Worm (Caenorhabditis elegans) whole organism, L3 larva: ENCODE data around the gene srw-34.

Experiments used
- ZK546.5 ChIP-seq: sonication (generic microtip); optimal IDR thresholded peaks from 2 replicates; lab custom pipeline; 2017; ENCODE audit warnings: missing biosample characterization, missing genetic modification characterization
- aly-2 ChIP-seq: fragments of 150-350 bp; optimal IDR thresholded peaks from 2 replicates; lab custom pipeline; 2014; ENCODE audit warnings: missing biosample characterization, missing genetic modification characterization
- ama-1 ChIP-seq: fragments of 150-350 bp; optimal IDR thresholded peaks from 2 replicates; lab custom pipeline; 2018
- ceh-16 ChIP-seq: sonication (generic microtip); optimal IDR thresholded peaks from 2 replicates; lab custom pipeline; 2017; ENCODE audit warnings: missing biosample characterization, missing genetic modification characterization
- ceh-28 ChIP-seq: fragments of 150-350 bp; optimal IDR thresholded peaks from 2 replicates; lab custom pipeline; 2014; ENCODE audit warnings: missing biosample characterization, missing genetic modification reagents, missing genetic modification characterization
- daf-12 ChIP-seq: fragments of 150-350 bp; optimal IDR thresholded peaks from 2 replicates; lab custom pipeline; 2014; ENCODE audit warnings: missing biosample characterization, missing genetic modification reagents, missing genetic modification characterization
- egl-27 ChIP-seq: sonication (generic microtip); optimal IDR thresholded peaks from 4 replicates; lab custom pipeline; 2017; ENCODE audit warnings: missing biosample characterization, missing genetic modification reagents, missing genetic modification characterization
- egl-5 ChIP-seq: fragments of 150-350 bp; optimal IDR thresholded peaks from 2 replicates; lab custom pipeline; 2017; ENCODE audit warnings: missing biosample characterization, missing genetic modification reagents, missing genetic modification characterization, inconsistent platforms
- elt-2 ChIP-seq: sonication (generic microtip); optimal IDR thresholded peaks from 2 replicates; lab custom pipeline; 2016; ENCODE audit warnings: missing genetic modification reagents, mild to moderate bottlenecking, missing genetic modification characterization, missing compliant biosample characterization
- fkh-10 ChIP-seq: sonication (generic microtip); optimal IDR thresholded peaks from 2 replicates; lab custom pipeline; 2017; ENCODE audit warnings: missing biosample characterization, missing genetic modification reagents, missing genetic modification characterization
- fkh-2 ChIP-seq: fragments of 150-350 bp; optimal IDR thresholded peaks from 2 replicates; lab custom pipeline; 2014; ENCODE audit warnings: missing biosample characterization, missing genetic modification reagents, missing genetic modification characterization
- fos-1 ChIP-seq: fragments of 150-350 bp; optimal IDR thresholded peaks from 2 replicates; lab custom pipeline; 2014; ENCODE audit warnings: missing biosample characterization, missing genetic modification characterization
- hmg-11 ChIP-seq: sonication (generic microtip); optimal IDR thresholded peaks from 2 replicates; lab custom pipeline; 2016; ENCODE audit warnings: missing genetic modification characterization, missing compliant biosample characterization
- jun-1 ChIP-seq: fragments of 150-350 bp; optimal IDR thresholded peaks from 2 replicates; lab custom pipeline; 2014; ENCODE audit warnings: missing biosample characterization, missing genetic modification reagents, missing genetic modification characterization
- lin-15B ChIP-seq: fragments of 150-350 bp; optimal IDR thresholded peaks from 2 replicates; lab custom pipeline; 2014; ENCODE audit warnings: missing biosample characterization, missing genetic modification characterization
- lin-39 ChIP-seq: fragments of 150-350 bp; optimal IDR thresholded peaks from 2 replicates; lab custom pipeline; 2018; ENCODE audit warnings: missing biosample characterization, missing genetic modification reagents, missing genetic modification characterization
- lsy-12 ChIP-seq: sonication (generic microtip); optimal IDR thresholded peaks from 2 replicates; lab custom pipeline; 2016; ENCODE audit warnings: mild to moderate bottlenecking, missing genetic modification characterization, missing compliant biosample characterization
- mdl-1 ChIP-seq: fragments of 150-350 bp; optimal IDR thresholded peaks from 2 replicates; lab custom pipeline; 2014; ENCODE audit warnings: missing biosample characterization, missing genetic modification characterization
- nfya-1 ChIP-seq: sonication (generic microtip); optimal IDR thresholded peaks from 2 replicates; lab custom pipeline; 2017; ENCODE audit warnings: missing genetic modification characterization, mild to moderate bottlenecking, missing compliant biosample characterization, antibody characterized with exemption, moderate library complexity; ENCODE audit not compliant: insufficient read depth
- nhr-12 ChIP-seq: fragments of 150-350 bp; optimal IDR thresholded peaks from 2 replicates; lab custom pipeline; 2014; ENCODE audit warnings: missing biosample characterization, missing genetic modification characterization
- nhr-237 ChIP-seq: fragments of 150-350 bp; optimal IDR thresholded peaks from 2 replicates; lab custom pipeline; 2014; ENCODE audit warnings: missing biosample characterization, missing genetic modification characterization
- nhr-25 ChIP-seq: sonication (generic microtip); optimal IDR thresholded peaks from 2 replicates; lab custom pipeline; 2017; ENCODE audit warnings: missing biosample characterization, missing genetic modification characterization
- nhr-43 ChIP-seq: sonication (generic microtip); optimal IDR thresholded peaks from 2 replicates; lab custom pipeline; 2016; ENCODE audit warnings: mild to moderate bottlenecking, missing genetic modification characterization, missing compliant biosample characterization; ENCODE audit not compliant: poor library complexity, severe bottlenecking
- nhr-67 ChIP-seq: fragments of 150-350 bp; optimal IDR thresholded peaks from 2 replicates; lab custom pipeline; 2014; ENCODE audit warnings: missing biosample characterization, missing genetic modification characterization
- nhr-76 ChIP-seq: fragments of 150-350 bp; sonication (generic microtip); optimal IDR thresholded peaks from 5 replicates; lab custom pipeline; 2014; ENCODE audit warnings: missing biosample characterization, missing genetic modification characterization
- pha-4 ChIP-seq: fragments of 150-350 bp; optimal IDR thresholded peaks from 2 replicates; lab custom pipeline; 2014; ENCODE audit warnings: missing biosample characterization, missing genetic modification reagents, missing genetic modification characterization
- pqm-1 ChIP-seq: fragments of 150-350 bp; optimal IDR thresholded peaks from 2 replicates; lab custom pipeline; 2017; ENCODE audit warnings: missing biosample characterization, missing genetic modification characterization, inconsistent platforms
- skn-1 ChIP-seq: fragments of 150-350 bp; optimal IDR thresholded peaks from 2 replicates; lab custom pipeline; 2014; ENCODE audit warnings: missing biosample characterization, missing genetic modification characterization
- tbx-2 ChIP-seq: sonication (generic microtip); optimal IDR thresholded peaks from 2 replicates; lab custom pipeline; 2016; ENCODE audit warnings: mild to moderate bottlenecking, missing genetic modification characterization, missing compliant biosample characterization
- unc-39 ChIP-seq: sonication (generic microtip); optimal IDR thresholded peaks from 4 replicates; lab custom pipeline; 2017; ENCODE audit warnings: missing biosample characterization, missing genetic modification characterization
- zag-1 ChIP-seq: fragments of 150-350 bp; optimal IDR thresholded peaks from 2 replicates; lab custom pipeline; 2014; ENCODE audit warnings: missing biosample characterization, missing genetic modification characterization
- ztf-11 ChIP-seq: fragments of 150-350 bp; optimal IDR thresholded peaks from 2 replicates; lab custom pipeline; 2014; ENCODE audit warnings: missing biosample characterization, missing genetic modification characterization
- ztf-4 ChIP-seq: fragments of 150-350 bp; optimal IDR thresholded peaks from 2 replicates; lab custom pipeline; 2014; ENCODE audit warnings: missing biosample characterization, missing genetic modification characterization

Gene srw-34

DNA sequence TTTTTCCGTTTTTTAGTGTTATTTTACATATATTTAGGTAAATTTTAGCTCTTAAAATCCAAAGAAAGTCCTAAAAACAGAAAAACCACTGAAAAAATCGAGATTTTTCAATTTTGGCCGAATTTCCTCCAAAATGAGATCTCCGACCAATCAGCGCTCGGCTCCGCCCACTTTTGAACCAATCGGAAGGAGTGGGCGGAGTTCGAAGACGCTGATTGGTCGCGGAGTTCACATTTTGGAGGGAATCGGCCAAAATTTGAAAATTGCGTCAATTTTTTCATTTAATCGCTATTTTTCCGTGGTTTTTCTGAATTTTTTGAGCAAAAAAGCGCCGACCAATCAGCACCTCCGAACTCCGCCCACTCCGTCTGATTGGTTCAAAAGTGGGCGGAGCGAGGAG lies 18.5 kb upstream of the srw-34 start:
- peak; percentile 83 for TF ChIP-seq nfya-1 (tag; lab: Kevin White, UChicago)
- TF ChIP-seq skn-1 (tag; lab: Kevin White, UChicago) = no peak

ce11 chrV:16539666-16540065 lies 17.5 kb upstream of the srw-34 start:
- TF ChIP-seq lsy-12 (tag; lab: Kevin White, UChicago) (no peak), jun-1 (tag; lab: Kevin White, UChicago) (no peak), nfya-1 (tag; lab: Kevin White, UChicago) (peak; percentile 86)

- TF ChIP-seq nhr-67 (tag; lab: Kevin White, UChicago) = no peak
- TF ChIP-seq ceh-16 (tag; lab: Kevin White, UChicago) = no peak
- TF ChIP-seq skn-1 (tag; lab: Kevin White, UChicago) = no peak
- TF ChIP-seq ama-1 (lab: Kevin White, UChicago) = no peak
- TF ChIP-seq lin-15B (tag; lab: Kevin White, UChicago) = peak; percentile 73
- no peak for TF ChIP-seq unc-39 (tag; lab: Kevin White, UChicago)
- TF ChIP-seq zag-1 (tag; lab: Kevin White, UChicago) = no peak
- peak; percentile 83 for TF ChIP-seq nfya-1 (tag; lab: Kevin White, UChicago)
- TF ChIP-seq lin-39 (tag; lab: Kevin White, UChicago) = no peak
- TF ChIP-seq hmg-11 (tag; lab: Kevin White, UChicago) = no peak
- TF ChIP-seq elt-2 (tag; lab: Kevin White, UChicago) = peak; percentile 36
Measured at ce11 chrV:16537908-16538446, 15.8 kb upstream of the srw-34 start, which contains the start of gene Y32B12B.2. Gene Y32B12B.2 (plus strand): TSS chrV:16538396.

DNA sequence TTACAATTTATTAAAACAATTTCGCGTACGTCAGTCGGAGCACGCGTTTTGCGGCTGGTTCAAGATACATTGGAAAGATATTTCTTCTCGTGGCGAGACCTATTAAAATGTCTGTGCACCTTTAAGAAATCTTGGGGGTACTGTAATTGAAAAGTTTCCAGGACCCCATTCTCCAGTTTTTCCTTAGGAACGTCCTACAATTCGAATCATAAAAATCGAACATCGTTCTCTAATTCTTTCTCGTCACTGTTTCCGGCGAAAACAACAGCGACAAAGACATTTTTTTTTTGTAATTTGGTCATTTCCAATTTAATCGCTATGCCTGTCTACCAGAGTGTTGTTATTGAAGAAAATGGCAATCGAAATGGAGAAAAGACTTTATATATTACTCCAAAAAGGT lies 14.6 kb upstream of the srw-34 start, which contains the start of gene Y32B12B.1:
Gene Y32B12B.1 (plus strand): TSS at position 301 of the 400 bp plus-strand sequence.
- TF ChIP-seq ztf-4 (tag; lab: Kevin White, UChicago) (no peak), aly-2 (no peak), pqm-1 (no peak), nhr-67 (tag; lab: Kevin White, UChicago) (no peak), lin-39 (tag; lab: Kevin White, UChicago) (no peak), daf-12 (no peak), nhr-76 (tag; lab: Kevin White, UChicago) (no peak)

ce11 chrV:16535172-16535571 lies 13.0 kb upstream of the srw-34 start, which contains the start of gene Y32B12B.8:
Gene Y32B12B.8 (plus strand): TSS chrV:16535472.
- TF ChIP-seq nhr-67 (tag; lab: Kevin White, UChicago) (no peak), mdl-1 (tag; lab: Kevin White, UChicago) (no peak), pha-4 (no peak), ceh-28 (no peak), egl-5 (tag; lab: Kevin White, UChicago) (no peak), fkh-10 (GFP tag; lab: Kevin White, UChicago) (no peak), egl-27 (tag; lab: Kevin White, UChicago) (no peak), nhr-25 (tag; lab: Kevin White, UChicago) (no peak), tbx-2 (tag; lab: Kevin White, UChicago) (no peak), pqm-1 (no peak), lsy-12 (tag; lab: Kevin White, UChicago) (no peak), nhr-237 (tag; lab: Kevin White, UChicago) (no peak), jun-1 (tag; lab: Kevin White, UChicago) (no peak), fos-1 (no peak), nfya-1 (tag; lab: Kevin White, UChicago) (no peak), lin-39 (tag; lab: Kevin White, UChicago) (no peak), fkh-2 (tag; lab: Kevin White, UChicago) (no peak), nhr-43 (tag; lab: Kevin White, UChicago) (no peak), elt-2 (tag; lab: Kevin White, UChicago) (no peak)
- TF ChIP-seq, all 47 proteins: peak for 0

- TF ChIP-seq nfya-1 (tag; lab: Kevin White, UChicago) = no peak
- no peak for TF ChIP-seq ZK546.5 (tag; lab: Kevin White, UChicago)
- no peak for TF ChIP-seq fkh-10 (GFP tag; lab: Kevin White, UChicago)
- TF ChIP-seq nhr-25 (tag; lab: Kevin White, UChicago) = no peak
- no peak for TF ChIP-seq ztf-11
- TF ChIP-seq hmg-11 (tag; lab: Kevin White, UChicago) = no peak
- no peak for TF ChIP-seq nhr-12 (tag; lab: Kevin White, UChicago)
- no peak for TF ChIP-seq elt-2 (tag; lab: Kevin White, UChicago)
Measured at ce11 chrV:16534000-16534399, 11.9 kb upstream of the srw-34 start, which contains the start of gene cpr-2. Gene cpr-2 (minus strand): TSS chrV:16534100.
